Fruit fly (Drosophila melanogaster): ENCODE measurements around the gene CG3815.
A peak's percentile ranks its signal among the peaks of the same experiment; 100 is the strongest.

Gene CG3815

DNA sequence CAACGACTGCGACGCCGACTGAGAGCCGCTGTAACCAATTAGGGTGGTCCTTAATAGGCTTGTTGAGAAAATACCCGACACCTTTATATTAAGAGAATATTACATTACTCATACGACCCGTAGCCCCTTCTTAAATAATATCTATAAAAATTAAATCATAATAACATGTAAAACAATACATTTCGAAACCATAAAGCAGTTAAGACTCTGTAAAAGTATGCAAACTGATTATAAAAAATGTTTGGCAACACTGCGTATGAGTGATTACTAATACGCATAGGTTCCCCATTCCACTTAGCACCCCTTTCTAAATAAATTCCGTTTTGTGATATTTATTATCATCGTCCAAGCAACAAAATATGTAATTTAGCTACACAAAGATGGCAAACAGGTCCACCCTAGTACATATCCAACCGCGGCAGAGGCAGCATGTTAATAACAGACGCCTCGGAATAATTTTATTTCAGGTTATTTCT, 45.4 kb downstream of the CG3815 start:
- TF ChIP-seq sv (GFP tag; optimal IDR thresholded peaks at IDR 0.05) (peak; percentile 66), HLH106 (tag; optimal IDR thresholded peaks at IDR 0.05) (peak; percentile 88), br (GFP tag; optimal IDR thresholded peaks at IDR 0.05) (peak; percentile 79), Myc (optimal IDR thresholded peaks at IDR 0.05) (no peak), pan (optimal IDR thresholded peaks at IDR 0.05) (no peak), Rel (GFP tag; optimal IDR thresholded peaks at IDR 0.05) (no peak), Rel (tag; optimal IDR thresholded peaks at IDR 0.05) (peak; percentile 42), Mio (GFP tag; optimal IDR thresholded peaks at IDR 0.05) (no peak), dmrt93B (GFP tag; optimal IDR thresholded peaks at IDR 0.05) (peak; percentile 85), dsf (GFP tag; optimal IDR thresholded peaks at IDR 0.05; ENCODE audit: borderline replicate concordance) (no peak), woc (GFP tag; optimal IDR thresholded peaks at IDR 0.05) (no peak), sage (GFP tag; optimal IDR thresholded peaks at IDR 0.05) (no peak), lola (GFP tag; optimal IDR thresholded peaks at IDR 0.05) (no peak), GATAd (GFP tag; optimal IDR thresholded peaks at IDR 0.05) (no peak), Dif (GFP tag; optimal IDR thresholded peaks at IDR 0.05; ENCODE audit: partially characterized antibody) (no peak), h (GFP tag; optimal IDR thresholded peaks at IDR 0.05) (peak; percentile 75), rgr (GFP tag; optimal IDR thresholded peaks at IDR 0.05) (peak; percentile 73), dl (GFP tag; optimal IDR thresholded peaks at IDR 0.05; ENCODE audit: insufficient read depth in 1 of 2, partially characterized antibody in 2 of 2) (no peak), CG9705 (GFP tag; optimal IDR thresholded peaks at IDR 0.05) (peak; percentile 72), foxo (GFP tag; optimal IDR thresholded peaks at IDR 0.05) (peak in 1 of 2 experiments; percentile 78), Hr83 (GFP tag; optimal IDR thresholded peaks at IDR 0.05; ENCODE audit: poor library complexity, severe bottlenecking) (no peak), ey (GFP tag; optimal IDR thresholded peaks at IDR 0.05) (peak; percentile 57), Dfd (GFP tag; optimal IDR thresholded peaks at IDR 0.05) (no peak), Jra (GFP tag; optimal IDR thresholded peaks at IDR 0.05) (no peak), Hnf4 (GFP tag; optimal IDR thresholded peaks at IDR 0.05) (peak; percentile 49), psq (GFP tag; optimal IDR thresholded peaks at IDR 0.05) (peak; percentile 51), fru (GFP tag; optimal IDR thresholded peaks at IDR 0.05) (peak; percentile 78), OdsH (GFP tag; optimal IDR thresholded peaks at IDR 0.05) (peak; percentile 76), Hr78 (GFP tag; optimal IDR thresholded peaks at IDR 0.05) (no peak), N (GFP tag; optimal IDR thresholded peaks at IDR 0.05) (no peak), usp (GFP tag; optimal IDR thresholded peaks at IDR 0.05) (no peak), CG32264 (GFP tag; optimal IDR thresholded peaks at IDR 0.05) (no peak), Vsx2 (GFP tag; optimal IDR thresholded peaks at IDR 0.05; ENCODE audit: partially characterized antibody) (no peak), Abd-B (GFP tag; optimal IDR thresholded peaks at IDR 0.05) (no peak), Sp1 (GFP tag; optimal IDR thresholded peaks at IDR 0.05) (peak; percentile 92), jim (GFP tag; optimal IDR thresholded peaks at IDR 0.05) (no peak), CrebA (GFP tag; optimal IDR thresholded peaks at IDR 0.05; ENCODE audit: borderline replicate concordance) (no peak), tai (GFP tag; optimal IDR thresholded peaks at IDR 0.05) (no peak), brk (GFP tag; optimal IDR thresholded peaks at IDR 0.05) (peak; percentile 30)

DNA sequence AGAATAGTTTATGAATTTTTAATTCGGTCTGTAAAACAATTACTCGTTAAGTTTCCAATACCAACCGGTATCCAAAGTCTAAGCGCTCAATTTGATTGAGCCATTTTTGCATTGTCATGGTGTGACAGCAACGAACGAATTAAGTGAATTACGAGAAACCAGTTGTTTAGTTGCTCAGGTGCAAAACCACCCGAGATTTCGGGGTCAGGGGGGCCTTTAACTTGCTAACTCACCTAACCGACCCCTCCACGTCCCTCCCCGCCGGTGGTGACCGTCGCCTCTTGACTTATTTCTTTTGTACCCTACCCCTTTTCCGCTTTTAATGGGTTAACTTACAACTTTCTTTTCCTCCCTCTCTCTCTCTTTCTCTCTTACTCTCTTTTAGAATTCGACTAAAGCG, 46.5 kb downstream of the CG3815 start:
- TF ChIP-seq psq (GFP tag; optimal IDR thresholded peaks at IDR 0.05) (peak; percentile 43), Hnf4 (GFP tag; optimal IDR thresholded peaks at IDR 0.05) (no peak), Rel (GFP tag; optimal IDR thresholded peaks at IDR 0.05) (no peak), Rel (tag; optimal IDR thresholded peaks at IDR 0.05) (peak; percentile 7)

DNA sequence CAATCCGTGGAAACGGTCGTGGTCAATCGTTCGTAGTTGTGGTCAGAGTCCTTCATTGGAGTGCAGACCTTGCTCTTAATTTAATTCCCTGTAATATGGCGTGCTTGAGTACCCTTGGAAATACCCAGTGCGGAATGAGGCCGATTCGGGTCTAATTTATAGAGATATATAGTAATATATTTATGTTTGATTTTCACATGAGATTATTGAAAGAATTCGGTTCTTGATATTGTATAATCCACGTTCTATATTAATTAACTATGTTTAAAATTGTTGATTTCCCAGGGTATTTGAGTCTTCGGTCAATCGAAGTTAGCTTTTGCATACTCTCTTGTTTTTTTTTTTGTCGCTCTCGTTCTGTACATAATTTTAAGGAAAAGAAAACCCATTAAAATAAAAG, 48.1 kb downstream of the CG3815 start:
- TF ChIP-seq jim (GFP tag; optimal IDR thresholded peaks at IDR 0.05): no peak
- TF ChIP-seq Hr78 (GFP tag; optimal IDR thresholded peaks at IDR 0.05): no peak
- TF ChIP-seq tai (GFP tag; optimal IDR thresholded peaks at IDR 0.05): no peak
- TF ChIP-seq fru (GFP tag; optimal IDR thresholded peaks at IDR 0.05): no peak
- TF ChIP-seq HLH106 (tag; optimal IDR thresholded peaks at IDR 0.05): peak; percentile 33
- TF ChIP-seq foxo (GFP tag; optimal IDR thresholded peaks at IDR 0.05): peak in 1 of 2 experiments; percentile 58
- TF ChIP-seq sage (GFP tag; optimal IDR thresholded peaks at IDR 0.05): peak; percentile 40
- TF ChIP-seq Dif (GFP tag; optimal IDR thresholded peaks at IDR 0.05; ENCODE audit: partially characterized antibody): no peak
- TF ChIP-seq h (GFP tag; optimal IDR thresholded peaks at IDR 0.05): peak; percentile 30
- peak; percentile 22 for TF ChIP-seq OdsH (GFP tag; optimal IDR thresholded peaks at IDR 0.05)
